Worm (Caenorhabditis elegans): ENCODE measurements around the gene F35F10.14.

DNA sequence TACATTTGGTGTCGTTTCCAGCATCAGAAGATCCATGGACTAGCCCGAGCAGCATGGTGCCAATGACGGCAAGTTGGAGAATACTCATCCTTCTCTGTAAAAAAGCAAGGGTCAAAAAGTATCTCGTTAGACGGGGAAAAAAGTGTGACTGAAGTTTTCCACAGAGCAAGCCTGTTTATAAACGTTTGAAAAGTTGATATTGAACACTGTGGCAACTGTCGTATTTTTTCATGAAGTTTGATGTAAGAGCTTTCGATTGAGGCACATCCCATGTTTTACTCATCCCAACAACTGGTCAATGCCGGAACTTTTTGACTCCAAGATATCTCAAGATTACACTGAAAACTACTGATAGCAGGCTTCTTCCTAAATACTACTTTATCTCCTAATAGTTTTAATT lies 930 bp downstream of the F35F10.14 start, which contains the start of gene F35F10.13:
- no peak for TF ChIP-seq him-1 (tag; optimal IDR thresholded peaks at IDR 0.05)
- no peak for TF ChIP-seq W03F9.2 (tag; optimal IDR thresholded peaks at IDR 0.05)

All from whole organism, L4/young adult.